Worm (Caenorhabditis elegans) whole organism, midembryonic: Measurements from ENCODE around the gene lgc-29.

Experiments used
- T22C8.4 ChIP-seq: fragments of 200-800 bp; sonication (Bioruptor generic); IDR thresholded peaks from 2 replicates; pipeline ENCODE4 v1.3.6; 2022; ENCODE audit warnings: missing genetic modification characterization, missing compliant biosample characterization
- tab-1 ChIP-seq: fragments of 200-800 bp; sonication (Bioruptor generic); IDR thresholded peaks from 2 replicates; pipeline ENCODE4 v1.3.6; 2022; ENCODE audit warnings: missing genetic modification characterization, missing compliant biosample characterization
- ztf-23 ChIP-seq: fragments of 200-800 bp; sonication (Bioruptor generic); IDR thresholded peaks from 2 replicates; pipeline ENCODE4 v1.3.6; 2022; ENCODE audit warnings: missing genetic modification reagents, missing genetic modification characterization, missing compliant biosample characterization
- ztf-29 ChIP-seq: fragments of 200-800 bp; sonication (Bioruptor generic); IDR thresholded peaks from 2 replicates; pipeline ENCODE4 v1.3.6; 2022; ENCODE audit warnings: missing genetic modification reagents, missing genetic modification characterization, missing compliant biosample characterization

ce11 chrV:4189618-4190017 is 50.8 kb downstream of the lgc-29 start:
- no peak for TF ChIP-seq ztf-29 (GFP tag; lab: Robert Waterston, UW)
- no peak for TF ChIP-seq ztf-23 (GFP tag; lab: Robert Waterston, UW)
- TF ChIP-seq T22C8.4 (GFP tag; lab: Robert Waterston, UW) = no peak
- no peak for TF ChIP-seq tab-1
